Worm (Caenorhabditis elegans): ENCODE measurements around the gene C34E10.9.

DNA sequence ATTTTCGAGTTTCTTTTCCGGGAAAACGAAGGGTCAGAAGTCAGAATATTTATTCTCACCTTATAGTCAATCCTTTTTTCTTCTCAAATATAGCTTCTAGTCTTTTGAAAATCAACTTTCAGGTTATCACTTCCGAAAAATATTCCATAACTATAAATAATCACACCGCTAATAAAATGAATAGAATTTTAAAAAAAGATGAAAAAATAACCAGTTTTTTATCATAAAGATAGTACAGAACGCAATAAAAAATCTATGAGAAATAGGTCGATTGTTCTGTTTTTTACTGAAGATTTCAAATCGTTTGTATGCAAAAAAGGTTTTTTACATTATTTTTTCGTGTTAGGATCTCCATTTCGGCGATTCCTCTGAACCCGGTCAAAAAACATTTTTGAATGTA, 27.0 kb upstream of the C34E10.9 start:
- no peak for TF ChIP-seq nhr-11 (tag; optimal IDR thresholded peaks at IDR 0.05)
- TF ChIP-seq eyg-1 (tag; optimal IDR thresholded peaks at IDR 0.05) = no peak
- no peak for TF ChIP-seq nfya-1 (tag; optimal IDR thresholded peaks at IDR 0.05)
- TF ChIP-seq lin-11 (tag; optimal IDR thresholded peaks at IDR 0.05) = no peak
- no peak for TF ChIP-seq ceh-45 (GFP tag; IDR thresholded peaks at IDR 0.05)
- TF ChIP-seq fkh-10 (GFP tag; optimal IDR thresholded peaks at IDR 0.05) = no peak
- TF ChIP-seq dmd-4 (tag; optimal IDR thresholded peaks at IDR 0.05; ENCODE audit: borderline replicate concordance) = no peak
- no peak for TF ChIP-seq C08G9.2 (tag; optimal IDR thresholded peaks at IDR 0.05)
